Worm (Caenorhabditis elegans): Measurements from ENCODE around the gene F02A9.7.

ce11 chrIII:9112479-9112878 is 37.0 kb upstream of the F02A9.7 start:
- TF ChIP-seq blmp-1 (tag; optimal IDR thresholded peaks at IDR 0.05) (no peak), unc-39 (tag; optimal IDR thresholded peaks at IDR 0.05) (no peak), mep-1 (tag; optimal IDR thresholded peaks at IDR 0.05) (no peak), lsy-2 (tag; optimal IDR thresholded peaks at IDR 0.05) (no peak), tbx-8 (GFP tag; optimal IDR thresholded peaks at IDR 0.05) (no peak), sem-2 (GFP tag; optimal IDR thresholded peaks at IDR 0.05) (no peak)

All from whole organism, mixed stage, embryonic.